Worm (Caenorhabditis elegans) whole organism, L3 larva: ENCODE results near the gene Y22D7AR.7.

Experiments
- R02D3.7 ChIP-seq: fragments of 150-350 bp; optimal IDR thresholded peaks from 2 replicates; lab custom pipeline; 2014; ENCODE audit warnings: missing biosample characterization, missing genetic modification characterization
- aly-2 ChIP-seq: fragments of 150-350 bp; optimal IDR thresholded peaks from 2 replicates; lab custom pipeline; 2014; ENCODE audit warnings: missing biosample characterization, missing genetic modification characterization
- ama-1 ChIP-seq: fragments of 150-350 bp; optimal IDR thresholded peaks from 2 replicates; lab custom pipeline; 2018
- elt-1 ChIP-seq: fragments of 150-350 bp; optimal IDR thresholded peaks from 2 replicates; lab custom pipeline; 2014; ENCODE audit warnings: missing biosample characterization, missing genetic modification characterization
- jun-1 ChIP-seq: fragments of 150-350 bp; optimal IDR thresholded peaks from 2 replicates; lab custom pipeline; 2014; ENCODE audit warnings: missing biosample characterization, missing genetic modification reagents, missing genetic modification characterization
- nhr-12 ChIP-seq: fragments of 150-350 bp; optimal IDR thresholded peaks from 2 replicates; lab custom pipeline; 2014; ENCODE audit warnings: missing biosample characterization, missing genetic modification characterization
- nhr-28 ChIP-seq: fragments of 150-350 bp; optimal IDR thresholded peaks from 2 replicates; lab custom pipeline; 2014; ENCODE audit warnings: missing biosample characterization, missing genetic modification characterization
- ztf-11 ChIP-seq: fragments of 150-350 bp; optimal IDR thresholded peaks from 2 replicates; lab custom pipeline; 2014; ENCODE audit warnings: missing biosample characterization, missing genetic modification characterization

- no peak for TF ChIP-seq aly-2 (tag; lab: Kevin White, UChicago)
- no peak for TF ChIP-seq ztf-11 (tag; lab: Kevin White, UChicago)
- TF ChIP-seq R02D3.7 (tag; lab: Kevin White, UChicago) = no peak
- no peak for TF ChIP-seq elt-1 (tag; lab: Kevin White, UChicago)
- TF ChIP-seq ama-1 (lab: Kevin White, UChicago) = no peak
- TF ChIP-seq nhr-28 (tag; lab: Kevin White, UChicago) = no peak
- no peak for TF ChIP-seq nhr-12 (tag; lab: Kevin White, UChicago)
- TF ChIP-seq jun-1 (tag; lab: Kevin White, UChicago) = no peak
Observed at ce11 chrIII:1705799-1706198, 17.9 kb upstream of the Y22D7AR.7 start, which contains the start of the genes fbxa-13 and Y22D7AR.2.
